Worm (Caenorhabditis elegans): ENCODE measurements around the gene stdh-1.

Gene stdh-1

ce11 chrV:13915390-13915789, 9.1 kb downstream of the stdh-1 start, which contains the start of gene gcy-32:
TSS of gene gcy-32 (minus strand) at chrV:13915490.
- TF ChIP-seq unc-39 (tag; optimal IDR thresholded peaks at IDR 0.05) (no peak), elt-3 (tag; optimal IDR thresholded peaks at IDR 0.05) (no peak), ceh-16 (tag; optimal IDR thresholded peaks at IDR 0.05) (no peak), nhr-237 (tag; optimal IDR thresholded peaks at IDR 0.05) (no peak), daf-12 (tag; optimal IDR thresholded peaks at IDR 0.05) (no peak), mml-1 (tag; optimal IDR thresholded peaks at IDR 0.05) (no peak), fos-1 (tag; optimal IDR thresholded peaks at IDR 0.05) (no peak), elt-1 (tag; optimal IDR thresholded peaks at IDR 0.05) (no peak), ztf-4 (tag; optimal IDR thresholded peaks at IDR 0.05) (no peak), tbx-2 (tag; optimal IDR thresholded peaks at IDR 0.05) (no peak), nhr-11 (tag; optimal IDR thresholded peaks at IDR 0.05) (no peak), ceh-82 (tag; optimal IDR thresholded peaks at IDR 0.05) (no peak)

DNA sequence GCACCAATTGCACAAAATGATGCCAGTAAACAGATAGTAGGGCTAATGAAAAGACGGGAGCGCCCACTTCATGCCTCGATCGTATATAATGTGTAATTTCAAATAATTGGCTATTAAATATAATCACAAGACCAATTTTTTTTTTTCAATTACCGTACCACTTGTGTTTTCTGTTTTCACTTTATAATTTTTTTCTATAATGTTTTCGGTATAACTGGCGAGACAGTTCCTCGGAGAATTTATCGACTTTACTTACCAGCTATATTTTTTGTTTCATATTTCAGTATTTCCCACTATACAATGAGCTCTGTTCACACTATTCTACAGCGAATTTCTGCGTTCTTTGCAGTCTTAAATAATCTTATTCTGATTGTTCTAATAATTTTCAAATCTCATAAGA, 9.9 kb downstream of the stdh-1 start, which contains the start of gene str-252:
Gene str-252, plus strand, starts transcription at position 301 of the 400 bp plus-strand sequence.
- TF ChIP-seq ztf-11 (tag; optimal IDR thresholded peaks at IDR 0.05): no peak
- no peak for TF ChIP-seq egl-5 (tag; optimal IDR thresholded peaks at IDR 0.05)
- TF ChIP-seq nhr-237 (tag; optimal IDR thresholded peaks at IDR 0.05): no peak
- TF ChIP-seq aly-2 (tag; optimal IDR thresholded peaks at IDR 0.05): no peak
- no peak for TF ChIP-seq fkh-2 (tag; optimal IDR thresholded peaks at IDR 0.05)
- TF ChIP-seq hmg-11 (tag; optimal IDR thresholded peaks at IDR 0.05): no peak
- TF ChIP-seq tbx-2 (tag; optimal IDR thresholded peaks at IDR 0.05): no peak
- no peak for TF ChIP-seq nhr-12 (tag; optimal IDR thresholded peaks at IDR 0.05)

DNA sequence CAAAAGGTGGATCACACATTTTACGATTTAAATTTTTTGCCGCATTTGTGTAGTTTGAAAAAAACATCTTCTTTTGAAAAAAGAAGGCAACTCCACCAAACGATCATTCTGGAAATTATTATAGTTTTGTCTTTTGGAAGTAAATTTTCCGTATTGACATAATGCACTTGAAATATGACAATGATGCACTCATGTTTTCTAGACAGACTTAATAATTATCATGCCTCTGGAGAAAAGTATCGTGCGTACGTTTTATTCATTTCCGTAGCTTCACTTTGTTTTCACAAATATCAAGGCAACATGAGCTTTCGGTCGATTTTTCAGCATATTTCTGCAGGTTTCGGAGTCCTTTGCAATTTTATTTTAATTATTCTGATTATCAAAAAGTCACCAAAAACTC, 12.0 kb downstream of the stdh-1 start, which contains the start of gene str-250:
Gene str-250, plus strand, starts transcription at position 301 of the 400 bp plus-strand sequence.
- TF ChIP-seq nhr-237 (tag; optimal IDR thresholded peaks at IDR 0.05): no peak
- TF ChIP-seq ceh-9 (tag; optimal IDR thresholded peaks at IDR 0.05): no peak
- TF ChIP-seq ztf-4 (tag; optimal IDR thresholded peaks at IDR 0.05): no peak
- no peak for TF ChIP-seq nhr-77 (tag; optimal IDR thresholded peaks at IDR 0.05)
- TF ChIP-seq daf-12 (tag; optimal IDR thresholded peaks at IDR 0.05): no peak
- no peak for TF ChIP-seq nhr-25 (tag; optimal IDR thresholded peaks at IDR 0.05)
- TF ChIP-seq nfya-1 (tag; optimal IDR thresholded peaks at IDR 0.05; ENCODE audit: insufficient read depth): no peak
- TF ChIP-seq nhr-28 (tag; optimal IDR thresholded peaks at IDR 0.05): no peak
- TF ChIP-seq mml-1 (tag; optimal IDR thresholded peaks at IDR 0.05): no peak
- TF ChIP-seq pha-4 (tag; optimal IDR thresholded peaks at IDR 0.05): no peak
- no peak for TF ChIP-seq R02D3.7 (tag; optimal IDR thresholded peaks at IDR 0.05)
- TF ChIP-seq fos-1 (tag; optimal IDR thresholded peaks at IDR 0.05): no peak
- no peak for TF ChIP-seq nhr-76 (tag; optimal IDR thresholded peaks at IDR 0.05)
- no peak for TF ChIP-seq lin-15B (tag; optimal IDR thresholded peaks at IDR 0.05)
- no peak for TF ChIP-seq ceh-28 (tag; optimal IDR thresholded peaks at IDR 0.05)
- no peak for TF ChIP-seq nhr-67 (tag; optimal IDR thresholded peaks at IDR 0.05)

- TF ChIP-seq unc-39 (tag; optimal IDR thresholded peaks at IDR 0.05) (no peak), ceh-16 (tag; optimal IDR thresholded peaks at IDR 0.05) (no peak), unc-62 (GFP tag; optimal IDR thresholded peaks at IDR 0.05) (no peak), mdl-1 (tag; optimal IDR thresholded peaks at IDR 0.05) (no peak), elt-3 (tag; optimal IDR thresholded peaks at IDR 0.05) (no peak), R02D3.7 (tag; optimal IDR thresholded peaks at IDR 0.05) (no peak), elt-2 (tag; optimal IDR thresholded peaks at IDR 0.05) (no peak), ztf-11 (tag; optimal IDR thresholded peaks at IDR 0.05) (no peak), tbx-2 (tag; optimal IDR thresholded peaks at IDR 0.05) (no peak), elt-1 (tag; optimal IDR thresholded peaks at IDR 0.05) (no peak), nhr-237 (tag; optimal IDR thresholded peaks at IDR 0.05) (no peak), hmg-11 (tag; optimal IDR thresholded peaks at IDR 0.05) (no peak), fkh-10 (GFP tag; optimal IDR thresholded peaks at IDR 0.05) (no peak), ceh-82 (tag; optimal IDR thresholded peaks at IDR 0.05) (no peak), pqm-1 (tag; optimal IDR thresholded peaks at IDR 0.05) (no peak), egl-5 (tag; optimal IDR thresholded peaks at IDR 0.05) (no peak), nhr-67 (tag; optimal IDR thresholded peaks at IDR 0.05) (no peak), jun-1 (tag; optimal IDR thresholded peaks at IDR 0.05) (no peak), lin-15B (tag; optimal IDR thresholded peaks at IDR 0.05) (no peak), nhr-11 (tag; optimal IDR thresholded peaks at IDR 0.05) (no peak)
These were observed 14.4 kb downstream of the stdh-1 start, which contains the start of gene srx-42 for ce11 chrV:13920730-13921129. TSS of gene srx-42 (plus strand) at chrV:13921030.
